Fruit fly (Drosophila melanogaster): Measurements from ENCODE around the gene CG33310.

The CG33310 gene

dm6 chr2L:14995594-14996463 lies 30.9 kb upstream of the CG33310 start:
- peak in 1 of 2 experiments; percentile 88 for TF ChIP-seq foxo (GFP tag; optimal IDR thresholded peaks at IDR 0.05)
- peak; percentile 72 for TF ChIP-seq brk (GFP tag; optimal IDR thresholded peaks at IDR 0.05)
- TF ChIP-seq Sp1 (GFP tag; optimal IDR thresholded peaks at IDR 0.05): peak; percentile 86
- no peak for TF ChIP-seq Mio (GFP tag; optimal IDR thresholded peaks at IDR 0.05)
- TF ChIP-seq Hr78 (GFP tag; optimal IDR thresholded peaks at IDR 0.05): no peak
- TF ChIP-seq CG9705 (GFP tag; optimal IDR thresholded peaks at IDR 0.05): peak; percentile 45
- no peak for TF ChIP-seq Abd-B (GFP tag; optimal IDR thresholded peaks at IDR 0.05)
- TF ChIP-seq Dif (GFP tag; optimal IDR thresholded peaks at IDR 0.05; ENCODE audit: partially characterized antibody): peak; percentile 62
- no peak for TF ChIP-seq dsf (GFP tag; optimal IDR thresholded peaks at IDR 0.05; ENCODE audit: borderline replicate concordance)
- TF ChIP-seq CG32264 (GFP tag; optimal IDR thresholded peaks at IDR 0.05): no peak
- no peak for TF ChIP-seq usp (GFP tag; optimal IDR thresholded peaks at IDR 0.05)
- peak; percentile 85 for TF ChIP-seq sv (GFP tag; optimal IDR thresholded peaks at IDR 0.05)
- peak; percentile 90 for TF ChIP-seq OdsH (GFP tag; optimal IDR thresholded peaks at IDR 0.05)
- TF ChIP-seq Hr83 (GFP tag; optimal IDR thresholded peaks at IDR 0.05; ENCODE audit: poor library complexity, severe bottlenecking): no peak
- TF ChIP-seq pan (optimal IDR thresholded peaks at IDR 0.05): no peak
- TF ChIP-seq psq (GFP tag; optimal IDR thresholded peaks at IDR 0.05): peak; percentile 82
- peak; percentile 89 for TF ChIP-seq rgr (GFP tag; optimal IDR thresholded peaks at IDR 0.05)
- TF ChIP-seq Vsx2 (GFP tag; optimal IDR thresholded peaks at IDR 0.05; ENCODE audit: partially characterized antibody): peak; percentile 15
- peak; percentile 38 for TF ChIP-seq sage (GFP tag; optimal IDR thresholded peaks at IDR 0.05)
- no peak for TF ChIP-seq jim (GFP tag; optimal IDR thresholded peaks at IDR 0.05)
- TF ChIP-seq Rel (GFP tag; optimal IDR thresholded peaks at IDR 0.05): peak; percentile 80
- TF ChIP-seq Rel (tag; optimal IDR thresholded peaks at IDR 0.05): no peak
- TF ChIP-seq h (GFP tag; optimal IDR thresholded peaks at IDR 0.05): peak; percentile 83
- TF ChIP-seq Dfd (GFP tag; optimal IDR thresholded peaks at IDR 0.05): no peak
- peak; percentile 88 for TF ChIP-seq HLH106 (tag; optimal IDR thresholded peaks at IDR 0.05)
- no peak for TF ChIP-seq lola (GFP tag; optimal IDR thresholded peaks at IDR 0.05)
- peak; percentile 34 for TF ChIP-seq CrebA (GFP tag; optimal IDR thresholded peaks at IDR 0.05; ENCODE audit: borderline replicate concordance)
- no peak for TF ChIP-seq tai (GFP tag; optimal IDR thresholded peaks at IDR 0.05)
- TF ChIP-seq Myc (optimal IDR thresholded peaks at IDR 0.05): no peak
- TF ChIP-seq dl (GFP tag; optimal IDR thresholded peaks at IDR 0.05; ENCODE audit: insufficient read depth in 1 of 2, partially characterized antibody in 2 of 2): peak in 1 of 2 experiments; percentile 59
- TF ChIP-seq N (GFP tag; optimal IDR thresholded peaks at IDR 0.05): no peak
- no peak for TF ChIP-seq GATAd (GFP tag; optimal IDR thresholded peaks at IDR 0.05)
- TF ChIP-seq dmrt93B (GFP tag; optimal IDR thresholded peaks at IDR 0.05): peak; percentile 75
- TF ChIP-seq Jra (GFP tag; optimal IDR thresholded peaks at IDR 0.05): peak; percentile 36
- TF ChIP-seq woc (GFP tag; optimal IDR thresholded peaks at IDR 0.05): peak; percentile 31
- peak; percentile 60 for TF ChIP-seq ey (GFP tag; optimal IDR thresholded peaks at IDR 0.05)
- peak; percentile 55 for TF ChIP-seq Hnf4 (GFP tag; optimal IDR thresholded peaks at IDR 0.05)
- TF ChIP-seq br (GFP tag; optimal IDR thresholded peaks at IDR 0.05): peak; percentile 70
- TF ChIP-seq fru (GFP tag; optimal IDR thresholded peaks at IDR 0.05): peak; percentile 57

dm6 chr2L:14997370-14997769 lies 29.3 kb upstream of the CG33310 start, which contains the start of gene mol:
Gene mol (minus strand): TSS chr2L:14997559.
- TF ChIP-seq Vsx2 (GFP tag; optimal IDR thresholded peaks at IDR 0.05; ENCODE audit: partially characterized antibody): peak; percentile 14
- TF ChIP-seq Hr83 (GFP tag; optimal IDR thresholded peaks at IDR 0.05; ENCODE audit: poor library complexity, severe bottlenecking): peak; percentile 16
- TF ChIP-seq Dif (GFP tag; optimal IDR thresholded peaks at IDR 0.05; ENCODE audit: partially characterized antibody): peak; percentile 57
- TF ChIP-seq CrebA (GFP tag; optimal IDR thresholded peaks at IDR 0.05; ENCODE audit: borderline replicate concordance): no peak
- peak; percentile 50 for TF ChIP-seq jim (GFP tag; optimal IDR thresholded peaks at IDR 0.05)
- peak; percentile 14 to 27 for TF ChIP-seq dl (GFP tag; optimal IDR thresholded peaks at IDR 0.05; ENCODE audit: insufficient read depth in 1 of 2, partially characterized antibody in 2 of 2)
- no peak for TF ChIP-seq sv (GFP tag; optimal IDR thresholded peaks at IDR 0.05)
- no peak for TF ChIP-seq psq (GFP tag; optimal IDR thresholded peaks at IDR 0.05)
- TF ChIP-seq N (GFP tag; optimal IDR thresholded peaks at IDR 0.05): no peak
- TF ChIP-seq CG32264 (GFP tag; optimal IDR thresholded peaks at IDR 0.05): no peak

Measured in whole organism, wandering third instar larva.